Worm (Caenorhabditis elegans) whole organism, late embryonic: ENCODE data around the gene E01G4.3.
A peak's percentile ranks its signal among the peaks of the same experiment; 100 is the strongest.

Source experiments
- C38D4.7 ChIP-seq: fragments of 200-800 bp; sonication (Bioruptor generic); optimal IDR thresholded peaks from 2 replicates; lab custom pipeline; 2018; ENCODE audit warnings: mild to moderate bottlenecking, missing genetic modification characterization, moderate library complexity, missing compliant biosample characterization
- F13H6.1 ChIP-seq: sonication (generic microtip); optimal IDR thresholded peaks from 2 replicates; lab custom pipeline; 2016; ENCODE audit warnings: missing genetic modification characterization, missing compliant biosample characterization
- K02D7.2 ChIP-seq: sonication (generic microtip); optimal IDR thresholded peaks from 2 replicates; lab custom pipeline; 2017; ENCODE audit warnings: mild to moderate bottlenecking, missing genetic modification characterization, missing compliant biosample characterization
- T23F11.4 ChIP-seq: fragments of 200-800 bp; sonication (Bioruptor generic); optimal IDR thresholded peaks from 2 replicates; lab custom pipeline; 2018; ENCODE audit warnings: mild to moderate bottlenecking, missing genetic modification characterization, missing compliant biosample characterization
- Y22D7AL.16 ChIP-seq: sonication (generic microtip); optimal IDR thresholded peaks from 2 replicates; lab custom pipeline; 2016; ENCODE audit warnings: missing genetic modification characterization, missing compliant biosample characterization
- ahr-1 ChIP-seq: sonication (generic microtip); optimal IDR thresholded peaks from 2 replicates; lab custom pipeline; 2016; ENCODE audit warnings: missing genetic modification characterization, missing compliant biosample characterization
- ama-1 ChIP-seq: fragments of 150-350 bp; optimal IDR thresholded peaks from 2 replicates; lab custom pipeline; 2014
- ceh-14 ChIP-seq: sonication (generic microtip); optimal IDR thresholded peaks from 2 replicates; lab custom pipeline; 2016; ENCODE audit warnings: missing genotype, missing genetic modification characterization, missing compliant biosample characterization
- ceh-18 ChIP-seq: sonication (generic microtip); optimal IDR thresholded peaks from 2 replicates; lab custom pipeline; 2016; ENCODE audit warnings: missing genetic modification characterization, missing compliant biosample characterization
- ceh-19 ChIP-seq: fragments of 200-800 bp; sonication (Bioruptor generic); optimal IDR thresholded peaks from 2 replicates; lab custom pipeline; 2018; ENCODE audit warnings: mild to moderate bottlenecking, missing genetic modification characterization, missing compliant biosample characterization
- ceh-22 ChIP-seq: sonication (generic microtip); optimal IDR thresholded peaks from 2 replicates; lab custom pipeline; 2017; ENCODE audit warnings: missing biosample characterization, missing genetic modification characterization
- ceh-24 ChIP-seq: sonication (generic microtip); optimal IDR thresholded peaks from 2 replicates; lab custom pipeline; 2016; ENCODE audit warnings: mild to moderate bottlenecking, missing genetic modification characterization, missing compliant biosample characterization
- ceh-31 ChIP-seq: sonication (generic microtip); optimal IDR thresholded peaks from 2 replicates; lab custom pipeline; 2016; ENCODE audit warnings: missing genetic modification characterization, missing compliant biosample characterization
- ceh-34 ChIP-seq: sonication (generic microtip); optimal IDR thresholded peaks from 2 replicates; lab custom pipeline; 2016; ENCODE audit warnings: mild to moderate bottlenecking, missing genetic modification characterization, missing compliant biosample characterization
- ceh-9 ChIP-seq: sonication (generic microtip); optimal IDR thresholded peaks from 2 replicates; lab custom pipeline; 2016; ENCODE audit warnings: mild to moderate bottlenecking, missing genetic modification characterization, inconsistent platforms, missing compliant biosample characterization
- dve-1 ChIP-seq: sonication (generic microtip); optimal IDR thresholded peaks from 2 replicates; lab custom pipeline; 2017; ENCODE audit warnings: antibody characterized with exemption, mild to moderate bottlenecking, missing genetic modification characterization, missing compliant biosample characterization
- elt-2 ChIP-seq: sonication (generic microtip); optimal IDR thresholded peaks from 2 replicates; lab custom pipeline; 2016; ENCODE audit warnings: missing genetic modification reagents, missing genetic modification characterization, missing compliant biosample characterization
- fkh-10 ChIP-seq: fragments of 150-350 bp; optimal IDR thresholded peaks from 2 replicates; lab custom pipeline; 2014; ENCODE audit warnings: missing biosample characterization, missing genetic modification reagents, missing genetic modification characterization
- fkh-6 ChIP-seq: sonication (generic microtip); optimal IDR thresholded peaks from 2 replicates; lab custom pipeline; 2016; ENCODE audit warnings: missing genetic modification characterization, missing compliant biosample characterization
- hlh-30 ChIP-seq: sonication (generic microtip); optimal IDR thresholded peaks from 2 replicates; lab custom pipeline; 2017; ENCODE audit warnings: antibody characterized with exemption, missing genetic modification characterization, missing compliant biosample characterization; ENCODE audit not compliant: insufficient read depth
- lim-6 ChIP-seq: sonication (generic microtip); optimal IDR thresholded peaks from 2 replicates; lab custom pipeline; 2016; ENCODE audit warnings: missing genetic modification characterization, missing compliant biosample characterization
- lin-11 ChIP-seq: fragments of 200-800 bp; sonication (Bioruptor generic); optimal IDR thresholded peaks from 2 replicates; lab custom pipeline; 2018; ENCODE audit warnings: mild to moderate bottlenecking, missing genetic modification characterization, missing compliant biosample characterization
- nfya-1 ChIP-seq: sonication (generic microtip); optimal IDR thresholded peaks from 2 replicates; lab custom pipeline; 2017; ENCODE audit warnings: missing genetic modification characterization, mild to moderate bottlenecking, missing compliant biosample characterization, antibody characterized with exemption, moderate library complexity
- nhr-232 ChIP-seq: sonication (generic microtip); optimal IDR thresholded peaks from 2 replicates; lab custom pipeline; 2016; ENCODE audit warnings: missing genetic modification characterization, missing compliant biosample characterization
- odd-2 ChIP-seq: sonication (generic microtip); optimal IDR thresholded peaks from 2 replicates; lab custom pipeline; 2017; ENCODE audit warnings: antibody characterized with exemption, mild to moderate bottlenecking, missing genetic modification characterization, missing compliant biosample characterization
- pat-9 ChIP-seq: fragments of 200-800 bp; sonication (Bioruptor generic); optimal IDR thresholded peaks from 2 replicates; lab custom pipeline; 2018; ENCODE audit warnings: mild to moderate bottlenecking, missing genetic modification characterization, moderate library complexity, missing compliant biosample characterization
- pha-4 ChIP-seq: fragments of 150-350 bp; optimal IDR thresholded peaks from 2 replicates; lab custom pipeline; 2018; ENCODE audit warnings: missing biosample characterization, missing genetic modification reagents, missing genetic modification characterization
- pqm-1 ChIP-seq: sonication (generic microtip); optimal IDR thresholded peaks from 2 replicates; lab custom pipeline; 2016; ENCODE audit warnings: missing genetic modification characterization, missing compliant biosample characterization
- pros-1 ChIP-seq: fragments of 150-350 bp; optimal IDR thresholded peaks from 2 replicates; lab custom pipeline; 2014; ENCODE audit warnings: missing biosample characterization, missing genetic modification reagents, missing genetic modification characterization
- rnt-1 ChIP-seq: sonication (generic microtip); optimal IDR thresholded peaks from 2 replicates; lab custom pipeline; 2016; ENCODE audit warnings: missing genetic modification characterization, missing compliant biosample characterization
- sdc-2 ChIP-seq: sonication (generic microtip); optimal IDR thresholded peaks from 2 replicates; lab custom pipeline; 2016; ENCODE audit warnings: missing genotype, missing genetic modification characterization, missing compliant biosample characterization
- tbx-2 ChIP-seq: sonication (generic microtip); optimal IDR thresholded peaks from 2 replicates; lab custom pipeline; 2016; ENCODE audit warnings: missing genetic modification characterization, missing compliant biosample characterization
- tbx-7 ChIP-seq: sonication (generic microtip); optimal IDR thresholded peaks from 2 replicates; lab custom pipeline; 2016; ENCODE audit warnings: missing genotype, missing genetic modification characterization, missing compliant biosample characterization
- ttx-3 ChIP-seq: sonication (generic microtip); optimal IDR thresholded peaks from 2 replicates; lab custom pipeline; 2016; ENCODE audit warnings: missing genetic modification reagents, missing genetic modification characterization, missing compliant biosample characterization
- unc-42 ChIP-seq: sonication (generic microtip); optimal IDR thresholded peaks from 2 replicates; lab custom pipeline; 2016; ENCODE audit warnings: missing genotype, missing genetic modification characterization, missing compliant biosample characterization
- unc-55 ChIP-seq: sonication (generic microtip); optimal IDR thresholded peaks from 2 replicates; lab custom pipeline; 2017; ENCODE audit warnings: missing biosample characterization, missing genetic modification reagents, missing genetic modification characterization
- ztf-16 ChIP-seq: sonication (generic microtip); optimal IDR thresholded peaks from 2 replicates; lab custom pipeline; 2017; ENCODE audit warnings: missing genetic modification characterization, missing compliant biosample characterization

Gene E01G4.3

ce11 chrII:13477230-13477629, 7.8 kb upstream of the E01G4.3 start:
- TF ChIP-seq tbx-7 (tag; lab: Kevin White, UChicago) (no peak), elt-2 (tag; lab: Kevin White, UChicago) (peak; percentile 9), ceh-31 (tag; lab: Kevin White, UChicago) (peak; percentile 11)

- no peak for TF ChIP-seq ceh-34 (tag; lab: Kevin White, UChicago)
- no peak for TF ChIP-seq fkh-6 (tag; lab: Kevin White, UChicago)
- TF ChIP-seq nhr-232 (tag; lab: Kevin White, UChicago): no peak
- no peak for TF ChIP-seq ceh-19 (GFP tag; lab: Kevin White, UChicago)
- no peak for TF ChIP-seq ama-1 (lab: Kevin White, UChicago)
These were observed 2.7 kb upstream of the E01G4.3 start, which contains the start of gene E01G4.5 for ce11 chrII:13472101-13472500. TSS of gene E01G4.5 (plus strand) at chrII:13472401.

- TF ChIP-seq ceh-9 (tag; lab: Kevin White, UChicago) (no peak), dve-1 (no peak), ceh-22 (tag; lab: Kevin White, UChicago) (no peak), pha-4 (tag; lab: Kevin White, UChicago) (no peak), odd-2 (tag; lab: Kevin White, UChicago) (no peak), ceh-24 (tag; lab: Kevin White, UChicago) (no peak), ceh-14 (tag; lab: Kevin White, UChicago) (no peak), lim-6 (tag; lab: Kevin White, UChicago) (no peak), unc-42 (tag; lab: Kevin White, UChicago) (no peak), tbx-7 (tag; lab: Kevin White, UChicago) (no peak), pat-9 (tag; lab: Kevin White, UChicago) (no peak), fkh-10 (GFP tag; lab: Kevin White, UChicago) (no peak), ceh-34 (tag; lab: Kevin White, UChicago) (no peak), pqm-1 (tag; lab: Kevin White, UChicago) (no peak), Y22D7AL.16 (tag; lab: Kevin White, UChicago) (no peak), C38D4.7 (GFP tag; lab: Kevin White, UChicago) (no peak), ttx-3 (tag; lab: Kevin White, UChicago) (no peak)
These were observed 1.3 kb upstream of the E01G4.3 start for ce11 chrII:13470655-13471054.

- no peak for TF ChIP-seq K02D7.2 (tag; lab: Kevin White, UChicago)
- no peak for TF ChIP-seq ahr-1 (tag; lab: Kevin White, UChicago)
- TF ChIP-seq tbx-2 (tag; lab: Kevin White, UChicago): no peak
- peak; percentile 96 for TF ChIP-seq elt-2 (tag; lab: Kevin White, UChicago)
- no peak for TF ChIP-seq nhr-232 (tag; lab: Kevin White, UChicago)
These were observed 1.5 kb downstream of the E01G4.3 start for ce11 chrII:13467838-13468389.

- TF ChIP-seq sdc-2 (tag; lab: Kevin White, UChicago): no peak
- peak; percentile 2 for TF ChIP-seq elt-2 (tag; lab: Kevin White, UChicago)
- no peak for TF ChIP-seq pros-1 (tag; lab: Kevin White, UChicago)
- no peak for TF ChIP-seq T23F11.4 (GFP tag; lab: Kevin White, UChicago)
These were observed 4.0 kb downstream of the E01G4.3 start for ce11 chrII:13465381-13465838.

ce11 chrII:13461604-13462375, 7.6 kb downstream of the E01G4.3 start:
- TF ChIP-seq unc-55 (GFP tag; lab: Kevin White, UChicago) (peak; percentile 97), lin-11 (tag; lab: Kevin White, UChicago) (no peak), ttx-3 (tag; lab: Kevin White, UChicago) (no peak), rnt-1 (tag; lab: Kevin White, UChicago) (peak; percentile 75), tbx-2 (tag; lab: Kevin White, UChicago) (peak; percentile 66), F13H6.1 (tag; lab: Kevin White, UChicago) (peak; percentile 4), ceh-34 (tag; lab: Kevin White, UChicago) (peak; percentile 5), elt-2 (tag; lab: Kevin White, UChicago) (peak; percentile 77), nfya-1 (peak; percentile 61), ceh-18 (tag; lab: Kevin White, UChicago) (peak; percentile 87), ztf-16 (tag; lab: Kevin White, UChicago) (peak; percentile 29), hlh-30 (tag; lab: Kevin White, UChicago) (peak; percentile 53), ceh-22 (tag; lab: Kevin White, UChicago) (no peak), T23F11.4 (GFP tag; lab: Kevin White, UChicago) (no peak), pat-9 (tag; lab: Kevin White, UChicago) (peak; percentile 1), pqm-1 (tag; lab: Kevin White, UChicago) (peak; percentile 37), ceh-9 (tag; lab: Kevin White, UChicago) (no peak), ama-1 (lab: Kevin White, UChicago) (peak; percentile 81)
- TF ChIP-seq, all 69 proteins: peak for 13
